Worm (Caenorhabditis elegans) whole organism, L4 larva: ENCODE results near the gene lir-2.

Source experiments
- nhr-237 ChIP-seq: sonication (generic microtip); optimal IDR thresholded peaks from 2 replicates; lab custom pipeline; 2017; ENCODE audit warnings: missing biosample characterization, missing genetic modification characterization
- unc-62 ChIP-seq, 3 experiments: fragments of 150-350 bp in 1 of 3; sonication (generic microtip); optimal IDR thresholded peaks in 2 of 3; peaks in 1 of 3; 1 replicate in 1 of 3; 2 replicates in 2 of 3; lab custom pipeline; 2014 to 2017; ENCODE audit warnings: missing biosample characterization in 3 of 3, missing genetic modification characterization in 3 of 3, missing genetic modification reagents in 3 of 3, missing genotype in 1 of 3

DNA sequence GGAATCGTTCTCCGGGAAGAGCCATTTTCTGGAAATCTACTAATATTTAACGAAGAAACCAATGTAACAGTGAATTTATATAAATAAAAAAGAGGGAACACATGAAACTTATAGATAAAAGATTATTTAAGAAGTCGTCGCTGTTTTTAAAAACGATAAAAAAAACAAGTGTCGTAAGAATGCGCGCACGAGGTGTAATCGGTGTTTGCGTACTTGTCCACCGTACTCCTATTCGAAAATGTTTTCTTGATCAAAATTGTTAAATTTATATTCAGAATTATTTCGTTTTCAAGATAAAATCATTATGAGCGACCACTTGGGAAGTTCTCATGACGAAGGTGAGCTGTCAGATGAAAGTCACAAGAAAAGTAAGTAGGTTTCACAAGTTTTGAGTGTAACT lies 31.9 kb downstream of the lir-2 start, which contains the start of the genes moa-2 and cdk-11.1:
- TF ChIP-seq unc-62 (GFP tag; optimal IDR thresholded peaks at IDR 0.05 in 1 of 2; lab: Kevin White, UChicago), result no peak
- no peak for TF ChIP-seq unc-62 (tag; optimal IDR thresholded peaks at IDR 0.05; lab: Kevin White, UChicago)
- TF ChIP-seq nhr-237 (tag; lab: Kevin White, UChicago), result no peak
